Worm (Caenorhabditis elegans) whole organism, young adult: ENCODE results near the gene Y45F10D.14.
A peak's percentile ranks its signal among the peaks of the same experiment; 100 is the strongest.

ENCODE experiments used
- B0261.1 ChIP-seq: sonication (generic microtip); optimal IDR thresholded peaks from 2 replicates; lab custom pipeline; 2016; ENCODE audit warnings: mild to moderate bottlenecking, missing genetic modification characterization, moderate library complexity, missing compliant biosample characterization
- C17E4.6 ChIP-seq: fragments of 200-800 bp; sonication (Bioruptor generic); IDR thresholded peaks from 2 replicates; pipeline ENCODE4 v1.3.6; 2022; ENCODE audit warnings: missing genetic modification reagents, missing genetic modification characterization, missing compliant biosample characterization
- D2030.7 ChIP-seq: fragments of 200-800 bp; sonication (Bioruptor generic); IDR thresholded peaks from 2 replicates; pipeline ENCODE4 v1.3.6; 2022; ENCODE audit warnings: missing genetic modification reagents, missing genetic modification characterization, missing compliant biosample characterization
- F33H1.4 ChIP-seq: fragments of 200-800 bp; sonication (Bioruptor generic); IDR thresholded peaks from 2 replicates; pipeline ENCODE4 v1.3.6; 2022; ENCODE audit warnings: missing genetic modification reagents, missing genetic modification characterization, missing compliant biosample characterization
- K11D2.4 ChIP-seq: fragments of 200-800 bp; sonication (Bioruptor generic); IDR thresholded peaks from 2 replicates; pipeline ENCODE4 v1.3.6; 2022; ENCODE audit warnings: missing genetic modification reagents, missing genetic modification characterization, missing compliant biosample characterization
- Y53F4B.3 ChIP-seq: fragments of 200-800 bp; sonication (Bioruptor generic); IDR thresholded peaks from 2 replicates; pipeline ENCODE4 v1.3.6; 2022; ENCODE audit warnings: missing genetic modification reagents, missing genetic modification characterization, missing compliant biosample characterization
- Y56A3A.18 ChIP-seq: fragments of 200-800 bp; sonication (Bioruptor generic); IDR thresholded peaks from 2 replicates; pipeline ENCODE4 v1.3.6; 2022; ENCODE audit warnings: missing genetic modification reagents, missing genetic modification characterization, missing compliant biosample characterization
- Y79H2A.3 ChIP-seq: fragments of 200-800 bp; sonication (Bioruptor generic); conservative IDR thresholded peaks from 2 replicates; pipeline ENCODE4 v1.3.6; 2022; ENCODE audit warnings: missing genetic modification reagents, missing genetic modification characterization, missing compliant biosample characterization
- attf-6 ChIP-seq: fragments of 200-800 bp; sonication (Bioruptor generic); IDR thresholded peaks from 2 replicates; pipeline ENCODE4 v1.3.6; 2022; ENCODE audit warnings: missing genetic modification reagents, missing genetic modification characterization, missing compliant biosample characterization
- dox-1 ChIP-seq: fragments of 200-800 bp; sonication (Bioruptor generic); IDR thresholded peaks from 2 replicates; pipeline ENCODE4 v1.3.6; 2022; ENCODE audit warnings: missing genetic modification reagents, missing genetic modification characterization, missing compliant biosample characterization
- egrh-3 ChIP-seq: fragments of 200-800 bp; sonication (Bioruptor generic); IDR thresholded peaks from 2 replicates; pipeline ENCODE4 v1.3.6; 2022; ENCODE audit warnings: missing genetic modification reagents, missing genetic modification characterization, missing compliant biosample characterization
- hmg-1.2 ChIP-seq: fragments of 200-800 bp; sonication (Bioruptor generic); IDR thresholded peaks from 2 replicates; pipeline ENCODE4 v1.3.6; 2022; ENCODE audit warnings: missing genetic modification reagents, missing genetic modification characterization, missing compliant biosample characterization
- hmg-20 ChIP-seq: fragments of 200-800 bp; sonication (Bioruptor generic); IDR thresholded peaks from 2 replicates; pipeline ENCODE4 v1.3.6; 2022; ENCODE audit warnings: missing genetic modification reagents, missing genetic modification characterization, missing compliant biosample characterization
- hsf-1 ChIP-seq: fragments of 200-800 bp; sonication (Bioruptor generic); IDR thresholded peaks from 2 replicates; pipeline ENCODE4 v1.3.6; 2022; ENCODE audit warnings: missing genetic modification reagents, missing genetic modification characterization, missing compliant biosample characterization
- lsl-1 ChIP-seq: fragments of 200-800 bp; sonication (Bioruptor generic); optimal IDR thresholded peaks from 2 replicates; lab custom pipeline; 2018; ENCODE audit warnings: mild to moderate bottlenecking, missing genetic modification characterization, moderate library complexity, missing compliant biosample characterization
- madf-6 ChIP-seq: fragments of 200-800 bp; sonication (Bioruptor generic); IDR thresholded peaks from 2 replicates; pipeline ENCODE4 v1.3.6; 2022; ENCODE audit warnings: missing genetic modification reagents, missing genetic modification characterization, missing compliant biosample characterization
- madf-8 ChIP-seq: fragments of 200-800 bp; sonication (Bioruptor generic); conservative IDR thresholded peaks from 2 replicates; pipeline ENCODE4 v1.3.6; 2022; ENCODE audit warnings: missing genetic modification reagents, missing genetic modification characterization, missing compliant biosample characterization
- mcd-1 ChIP-seq: fragments of 200-800 bp; sonication (Bioruptor generic); IDR thresholded peaks from 2 replicates; pipeline ENCODE4 v1.3.6; 2022; ENCODE audit warnings: missing genetic modification reagents, missing genetic modification characterization, missing compliant biosample characterization
- nhr-179 ChIP-seq: sonication (generic microtip); optimal IDR thresholded peaks from 2 replicates; lab custom pipeline; 2016; ENCODE audit warnings: mild to moderate bottlenecking, missing genetic modification characterization, missing compliant biosample characterization
- pbrm-1 ChIP-seq: fragments of 200-800 bp; sonication (Bioruptor generic); IDR thresholded peaks from 2 replicates; pipeline ENCODE4 v1.3.6; 2022; ENCODE audit warnings: missing genetic modification reagents, missing genetic modification characterization, missing compliant biosample characterization
- snpc-1.1 ChIP-seq: sonication (generic microtip); optimal IDR thresholded peaks from 2 replicates; lab custom pipeline; 2017; ENCODE audit warnings: missing genetic modification characterization, mild to moderate bottlenecking, missing compliant biosample characterization, antibody characterized with exemption, moderate library complexity, missing genotype, missing genetic modification reagents; ENCODE audit not compliant: insufficient read depth
- snpc-4 ChIP-seq, 5 experiments: fragments of 150-350 bp in 1 of 5; sonication (generic microtip) in 4 of 5; optimal IDR thresholded peaks; 2 replicates each; lab custom pipeline; 2014 to 2018; ENCODE audit warnings: missing genetic modification characterization in 5 of 5, missing biosample characterization in 3 of 5, antibody characterized with exemption in 2 of 5, mild to moderate bottlenecking in 2 of 5, missing compliant biosample characterization in 2 of 5, missing genotype in 2 of 5, moderate library complexity in 2 of 5, missing genetic modification reagents in 1 of 5
- tbp1 ChIP-seq: fragments of 200-800 bp; sonication (Bioruptor generic); optimal IDR thresholded peaks from 2 replicates; lab custom pipeline; 2018; ENCODE audit warnings: mild to moderate bottlenecking, missing genetic modification characterization, missing compliant biosample characterization
- zim-3 ChIP-seq: sonication (generic microtip); optimal IDR thresholded peaks from 2 replicates; lab custom pipeline; 2017; ENCODE audit warnings: mild to moderate bottlenecking, missing genetic modification characterization, moderate library complexity, missing compliant biosample characterization
- ztf-26 ChIP-seq: sonication (generic microtip); optimal IDR thresholded peaks from 2 replicates; lab custom pipeline; 2017; ENCODE audit warnings: missing genetic modification characterization, missing compliant biosample characterization

Y45F10D.14 gene

ce11 chrIV:13807724-13808123 lies at the start of gene Y45F10D.14:
TSS of gene Y45F10D.14 (minus strand) at chrIV:13807824.
- no peak for TF ChIP-seq Y53F4B.3 (GFP tag; lab: Robert Waterston, UW)
- TF ChIP-seq snpc-4 (GFP tag; optimal IDR thresholded peaks at IDR 0.05; lab: Kevin White, UChicago): no peak
- peak in 1 of 4 experiments; percentile 25 for TF ChIP-seq snpc-4 (tag; optimal IDR thresholded peaks at IDR 0.05; lab: Kevin White, UChicago)
- TF ChIP-seq, all 124 proteins: peak for 1

ce11 chrIV:13855361-13855918 lies 47.8 kb upstream of the Y45F10D.14 start:
- TF ChIP-seq C17E4.6: 0 out of 2 replicates have a peak, but pooled peaks have one; percentile 33
- TF ChIP-seq F33H1.4: peak; percentile 29; the same call in 1 of the 2 replicates
- peak; percentile 11 for TF ChIP-seq lsl-1
- TF ChIP-seq snpc-4 (GFP tag; optimal IDR thresholded peaks at IDR 0.05; lab: Kevin White, UChicago): peak; percentile 84
- TF ChIP-seq snpc-4 (tag; optimal IDR thresholded peaks at IDR 0.05; lab: Kevin White, UChicago): peak; percentile 86 to 95 (median 88)
- TF ChIP-seq attf-6 (GFP tag; lab: Robert Waterston, UW): peak; percentile 99
- peak; percentile 65 for TF ChIP-seq tbp1 (GFP tag; lab: Kevin White, UChicago)
- peak; percentile 91 for TF ChIP-seq hmg-1.2 (GFP tag; lab: Robert Waterston, UW)
- 0 out of 2 replicates have a peak, but pooled peaks have one; percentile 23 for TF ChIP-seq egrh-3 (GFP tag; lab: Robert Waterston, UW)
- peak; percentile 63; the same call in 1 of the 2 replicates for TF ChIP-seq pbrm-1 (GFP tag; lab: Robert Waterston, UW)
- TF ChIP-seq D2030.7: peak; percentile 75
- peak; percentile 84 for TF ChIP-seq dox-1 (GFP tag; lab: Robert Waterston, UW)
- peak; percentile 42; the same call in 1 of the 2 replicates for TF ChIP-seq mcd-1 (GFP tag; lab: Robert Waterston, UW)
- 0 out of 2 replicates have a peak, but pooled peaks have one; percentile 33 for TF ChIP-seq hsf-1 (GFP tag; lab: Robert Waterston, UW)
- TF ChIP-seq madf-6 (GFP tag; lab: Robert Waterston, UW): peak; percentile 48; the same call in 1 of the 2 replicates
- TF ChIP-seq snpc-1.1: peak; percentile 53

ce11 chrIV:13847331-13847730 lies 39.7 kb upstream of the Y45F10D.14 start:
- peak; percentile 67; the same call in 1 of the 2 replicates for TF ChIP-seq egrh-3 (GFP tag; lab: Robert Waterston, UW)
- TF ChIP-seq hsf-1 (GFP tag; lab: Robert Waterston, UW): peak; percentile 88
- TF ChIP-seq, all 124 proteins: peak for 2; not testable (repeated sequence) for 122

ce11 chrIV:13838296-13838695 lies 30.7 kb upstream of the Y45F10D.14 start:
- TF ChIP-seq snpc-4 (GFP tag; optimal IDR thresholded peaks at IDR 0.05; lab: Kevin White, UChicago) (no peak), snpc-4 (tag; optimal IDR thresholded peaks at IDR 0.05; lab: Kevin White, UChicago) (peak in 1 of 4 experiments; percentile 12), attf-6 (GFP tag; lab: Robert Waterston, UW) (peak; percentile 58; the same call in 1 of the 2 replicates), lsl-1 (no peak)

ce11 chrIV:13836290-13836689 lies 28.7 kb upstream of the Y45F10D.14 start, which contains the start of gene H08M01.1:
TSS of gene H08M01.1 (minus strand) at chrIV:13836390.
- TF ChIP-seq madf-8 (GFP tag; lab: Robert Waterston, UW): no peak
- no peak for TF ChIP-seq hmg-20 (GFP tag; lab: Robert Waterston, UW)
- TF ChIP-seq Y79H2A.3: no peak
- TF ChIP-seq K11D2.4 (GFP tag; lab: Robert Waterston, UW): no peak
- no peak for TF ChIP-seq zim-3 (tag; lab: Kevin White, UChicago)
- no peak for TF ChIP-seq B0261.1 (tag; lab: Kevin White, UChicago)
- no peak for TF ChIP-seq Y56A3A.18 (GFP tag; lab: Robert Waterston, UW)

- TF ChIP-seq K11D2.4 (GFP tag; lab: Robert Waterston, UW): no peak
- TF ChIP-seq nhr-179: no peak
- no peak for TF ChIP-seq ztf-26 (tag; lab: Kevin White, UChicago)
These were observed 26.9 kb upstream of the Y45F10D.14 start for ce11 chrIV:13834394-13835129.
